Worm (Caenorhabditis elegans): Measurements from ENCODE around the gene ZK354.3.

DNA sequence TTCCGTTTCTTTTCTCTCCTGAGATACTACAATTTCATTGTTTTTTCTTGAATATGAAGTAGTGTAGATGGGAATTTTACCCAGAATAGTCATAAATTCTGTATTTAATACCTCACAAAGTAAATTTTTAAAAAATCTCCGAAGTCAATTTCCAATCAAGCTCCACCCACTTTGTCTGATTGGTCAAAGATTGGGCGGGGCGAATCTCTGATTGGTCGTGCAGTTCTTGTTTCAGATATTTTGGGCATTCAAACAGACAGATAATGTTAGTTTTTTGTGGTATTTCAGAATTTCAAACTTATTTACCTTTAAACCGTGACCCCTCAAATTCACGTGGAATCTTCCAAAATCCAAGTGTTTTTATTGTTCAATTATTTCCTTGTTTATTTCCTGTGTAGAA lies 50.7 kb downstream of the ZK354.3 start, which contains the start of gene F41H10.5:
- TF ChIP-seq med-1 (GFP tag; optimal IDR thresholded peaks at IDR 0.05; ENCODE audit: insufficient read depth) (no peak), klf-2 (GFP tag; conservative IDR thresholded peaks at IDR 0.05) (no peak), ref-1 (GFP tag; conservative IDR thresholded peaks at IDR 0.05) (no peak), ztf-23 (GFP tag; IDR thresholded peaks at IDR 0.05) (no peak), ztf-29 (GFP tag; IDR thresholded peaks at IDR 0.05) (no peak), cog-1 (tag; optimal IDR thresholded peaks at IDR 0.05) (no peak)

Measured in whole organism, midembryonic.